Worm (Caenorhabditis elegans) whole organism, midembryonic: Measurements from ENCODE around the gene B0495.7.

Experiments
- T22C8.4 ChIP-seq: fragments of 200-800 bp; sonication (Bioruptor generic); IDR thresholded peaks from 2 replicates; pipeline ENCODE4 v1.3.6; 2022; ENCODE audit warnings: missing genetic modification characterization, missing compliant biosample characterization
- cog-1 ChIP-seq: sonication (generic microtip); optimal IDR thresholded peaks from 2 replicates; lab custom pipeline; 2016; ENCODE audit warnings: missing genetic modification characterization, missing compliant biosample characterization
- flt-1 ChIP-seq: fragments of 200-800 bp; sonication (Bioruptor generic); IDR thresholded peaks from 2 replicates; pipeline ENCODE4 v1.3.6; 2022; ENCODE audit warnings: missing genetic modification characterization, missing compliant biosample characterization
- klf-2 ChIP-seq: fragments of 200-800 bp; sonication (Bioruptor generic); conservative IDR thresholded peaks from 2 replicates; pipeline ENCODE4 v1.3.6; 2022; ENCODE audit warnings: missing genetic modification reagents, missing genetic modification characterization, missing compliant biosample characterization
- med-1 ChIP-seq: sonication (generic microtip); optimal IDR thresholded peaks from 2 replicates; lab custom pipeline; 2017; ENCODE audit warnings: missing genetic modification characterization, mild to moderate bottlenecking, missing compliant biosample characterization, antibody characterized with exemption, missing genetic modification reagents; ENCODE audit not compliant: insufficient read depth
- ref-1 ChIP-seq: fragments of 200-800 bp; sonication (Bioruptor generic); conservative IDR thresholded peaks from 2 replicates; pipeline ENCODE4 v1.3.6; 2022; ENCODE audit warnings: missing genetic modification reagents, missing genetic modification characterization, missing compliant biosample characterization
- tab-1 ChIP-seq: fragments of 200-800 bp; sonication (Bioruptor generic); IDR thresholded peaks from 2 replicates; pipeline ENCODE4 v1.3.6; 2022; ENCODE audit warnings: missing genetic modification characterization, missing compliant biosample characterization
- ztf-23 ChIP-seq: fragments of 200-800 bp; sonication (Bioruptor generic); IDR thresholded peaks from 2 replicates; pipeline ENCODE4 v1.3.6; 2022; ENCODE audit warnings: missing genetic modification reagents, missing genetic modification characterization, missing compliant biosample characterization
- ztf-29 ChIP-seq: fragments of 200-800 bp; sonication (Bioruptor generic); IDR thresholded peaks from 2 replicates; pipeline ENCODE4 v1.3.6; 2022; ENCODE audit warnings: missing genetic modification reagents, missing genetic modification characterization, missing compliant biosample characterization

The B0495.7 gene

DNA sequence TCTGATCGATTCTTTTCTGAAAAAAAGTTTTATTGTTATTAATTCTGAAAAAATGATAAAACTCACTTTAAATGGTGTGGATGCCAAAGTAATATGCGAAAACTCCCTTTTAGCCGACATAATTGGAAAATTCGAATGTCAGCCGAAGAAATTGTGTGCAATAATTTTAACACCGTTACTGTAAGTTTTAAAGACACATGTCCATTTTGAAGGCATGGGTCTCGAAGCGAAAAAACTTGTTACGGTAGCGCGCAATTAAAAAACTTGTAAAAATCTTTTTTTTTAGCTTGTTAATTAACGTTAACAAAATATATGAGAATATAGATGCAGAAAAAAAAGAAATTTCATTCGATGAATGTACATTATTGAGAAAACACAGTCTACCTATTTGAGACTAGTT lies 14.6 kb downstream of the B0495.7 start, which contains the start of gene pid-1:
Gene pid-1, minus strand, starts transcription at position 173 of the 400 bp plus-strand sequence.
- TF ChIP-seq cog-1 (tag; lab: Kevin White, UChicago) (no peak), med-1 (no peak), T22C8.4 (GFP tag; lab: Robert Waterston, UW) (no peak), tab-1 (GFP tag; lab: Robert Waterston, UW) (no peak), klf-2 (no peak)

- no peak for TF ChIP-seq med-1
- TF ChIP-seq flt-1 (GFP tag; lab: Robert Waterston, UW): no peak
- TF ChIP-seq tab-1 (GFP tag; lab: Robert Waterston, UW): no peak
- no peak for TF ChIP-seq cog-1 (tag; lab: Kevin White, UChicago)
- no peak for TF ChIP-seq ref-1 (GFP tag; lab: Robert Waterston, UW)
- no peak for TF ChIP-seq ztf-29
- TF ChIP-seq klf-2: no peak
- no peak for TF ChIP-seq T22C8.4 (GFP tag; lab: Robert Waterston, UW)
- no peak for TF ChIP-seq ztf-23 (GFP tag; lab: Robert Waterston, UW)
Observed at ce11 chrII:7684589-7684988, 20.4 kb downstream of the B0495.7 start, which contains the start of gene F18A1.1. Gene F18A1.1 (plus strand): TSS chrII:7684889.

- TF ChIP-seq T22C8.4 (GFP tag; lab: Robert Waterston, UW): no peak
- no peak for TF ChIP-seq flt-1 (GFP tag; lab: Robert Waterston, UW)
- no peak for TF ChIP-seq tab-1 (GFP tag; lab: Robert Waterston, UW)
- no peak for TF ChIP-seq cog-1 (tag; lab: Kevin White, UChicago)
- no peak for TF ChIP-seq med-1
- no peak for TF ChIP-seq ref-1 (GFP tag; lab: Robert Waterston, UW)
- no peak for TF ChIP-seq klf-2
- TF ChIP-seq ztf-23 (GFP tag; lab: Robert Waterston, UW): no peak
- TF ChIP-seq ztf-29: no peak
Observed at ce11 chrII:7682488-7682887, 22.5 kb downstream of the B0495.7 start.

ce11 chrII:7681898-7682297 lies 23.1 kb downstream of the B0495.7 start, which contains the start of gene lin-26:
Gene lin-26 (plus strand): TSS chrII:7682198.
- TF ChIP-seq ztf-23 (GFP tag; lab: Robert Waterston, UW) (no peak), ztf-29 (no peak), tab-1 (GFP tag; lab: Robert Waterston, UW) (no peak), T22C8.4 (GFP tag; lab: Robert Waterston, UW) (no peak), flt-1 (GFP tag; lab: Robert Waterston, UW) (no peak), cog-1 (tag; lab: Kevin White, UChicago) (no peak), ref-1 (GFP tag; lab: Robert Waterston, UW) (no peak), klf-2 (no peak), med-1 (no peak)

- TF ChIP-seq cog-1 (tag; lab: Kevin White, UChicago): no peak
- TF ChIP-seq tab-1 (GFP tag; lab: Robert Waterston, UW): no peak
- no peak for TF ChIP-seq klf-2
- no peak for TF ChIP-seq med-1
- no peak for TF ChIP-seq ref-1 (GFP tag; lab: Robert Waterston, UW)
- TF ChIP-seq ztf-29: no peak
- TF ChIP-seq ztf-23 (GFP tag; lab: Robert Waterston, UW): no peak
- TF ChIP-seq T22C8.4 (GFP tag; lab: Robert Waterston, UW): no peak
- TF ChIP-seq flt-1 (GFP tag; lab: Robert Waterston, UW): no peak
Observed at ce11 chrII:7679499-7680012, 25.5 kb downstream of the B0495.7 start.

- TF ChIP-seq ztf-29: no peak
- no peak for TF ChIP-seq cog-1 (tag; lab: Kevin White, UChicago)
- TF ChIP-seq ref-1 (GFP tag; lab: Robert Waterston, UW): no peak
- no peak for TF ChIP-seq med-1
- TF ChIP-seq tab-1 (GFP tag; lab: Robert Waterston, UW): no peak
- TF ChIP-seq T22C8.4 (GFP tag; lab: Robert Waterston, UW): no peak
- TF ChIP-seq flt-1 (GFP tag; lab: Robert Waterston, UW): no peak
- TF ChIP-seq klf-2: no peak
- no peak for TF ChIP-seq ztf-23 (GFP tag; lab: Robert Waterston, UW)
Observed at ce11 chrII:7678512-7678911, 26.5 kb downstream of the B0495.7 start.

DNA sequence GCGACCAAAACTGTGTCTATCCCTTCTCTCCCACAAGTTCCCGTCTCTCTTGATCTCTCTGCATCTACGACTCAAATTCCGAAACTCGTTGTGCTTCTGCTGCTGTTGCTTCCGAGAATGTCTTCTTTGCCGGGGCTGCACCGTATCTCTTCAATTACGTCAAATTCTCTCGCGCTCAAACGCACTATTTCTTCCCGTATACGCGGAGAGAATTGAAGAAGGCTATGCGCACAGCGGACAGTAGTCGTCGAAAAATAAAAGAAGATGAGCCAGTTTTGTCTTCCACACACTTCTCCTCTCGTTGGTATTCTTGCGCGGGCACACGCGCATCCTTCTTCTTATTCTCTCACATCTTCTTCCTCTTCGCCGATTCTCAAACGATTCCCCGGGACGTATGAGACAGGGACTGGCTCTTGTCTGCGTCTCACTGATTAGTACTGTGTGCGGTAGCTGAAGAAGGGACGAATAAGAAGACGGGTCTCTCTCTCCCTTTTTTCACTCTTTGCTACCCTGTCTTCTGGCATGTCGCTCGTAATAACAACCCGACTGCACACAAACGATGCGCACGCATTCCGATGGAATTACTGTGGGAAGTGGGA lies 28.6 kb downstream of the B0495.7 start:
- TF ChIP-seq tab-1 (GFP tag; lab: Robert Waterston, UW) (no peak), flt-1 (GFP tag; lab: Robert Waterston, UW) (no peak), med-1 (no peak), ztf-29 (no peak), klf-2 (no peak), T22C8.4 (GFP tag; lab: Robert Waterston, UW) (no peak), ref-1 (GFP tag; lab: Robert Waterston, UW) (0 out of 2 replicates have a peak, but pooled peaks have one; percentile 7), cog-1 (tag; lab: Kevin White, UChicago) (peak; percentile 24), ztf-23 (GFP tag; lab: Robert Waterston, UW) (no peak)

DNA sequence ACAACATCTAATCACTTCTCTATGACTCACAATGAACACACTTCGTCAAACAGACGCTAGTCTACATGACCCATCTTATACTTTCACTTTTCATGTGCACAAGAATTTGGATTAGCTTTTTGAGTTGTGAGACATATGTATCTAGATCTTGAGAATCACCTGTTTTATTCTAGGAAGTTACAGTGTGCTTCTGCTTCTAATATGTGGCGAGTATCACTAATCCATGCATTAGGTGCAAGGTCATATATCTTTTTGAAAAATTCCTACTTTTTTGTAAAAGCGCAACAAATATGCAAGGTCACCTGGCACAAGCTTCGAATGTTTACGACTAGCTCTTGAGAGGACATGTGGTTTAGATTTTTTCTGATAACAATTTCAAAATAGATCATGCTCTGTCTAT lies 29.3 kb downstream of the B0495.7 start:
- TF ChIP-seq klf-2: no peak
- no peak for TF ChIP-seq tab-1 (GFP tag; lab: Robert Waterston, UW)
- TF ChIP-seq cog-1 (tag; lab: Kevin White, UChicago): no peak
- TF ChIP-seq med-1: no peak

- TF ChIP-seq ztf-23 (GFP tag; lab: Robert Waterston, UW): no peak
- no peak for TF ChIP-seq tab-1 (GFP tag; lab: Robert Waterston, UW)
- TF ChIP-seq ref-1 (GFP tag; lab: Robert Waterston, UW): no peak
- no peak for TF ChIP-seq cog-1 (tag; lab: Kevin White, UChicago)
- TF ChIP-seq ztf-29: no peak
- no peak for TF ChIP-seq med-1
- no peak for TF ChIP-seq T22C8.4 (GFP tag; lab: Robert Waterston, UW)
- TF ChIP-seq flt-1 (GFP tag; lab: Robert Waterston, UW): no peak
Observed at ce11 chrII:7671705-7672104, 33.3 kb downstream of the B0495.7 start, which contains the start of gene lir-1. Gene lir-1 (plus strand): TSS chrII:7672005.

- TF ChIP-seq T22C8.4 (GFP tag; lab: Robert Waterston, UW) (no peak), flt-1 (GFP tag; lab: Robert Waterston, UW) (no peak), klf-2 (no peak), cog-1 (tag; lab: Kevin White, UChicago) (no peak), med-1 (no peak), ztf-29 (no peak)
Observed at ce11 chrII:7670039-7670438, 35.0 kb downstream of the B0495.7 start.
